Fruit fly (Drosophila melanogaster) whole organism, prepupa: ENCODE data around the gene Alg13.

Experiments
- Blimp-1 ChIP-seq: fragments of 200-800 bp; sonication (Bioruptor generic); optimal IDR thresholded peaks from 3 replicates; lab custom pipeline; 2017; ENCODE audit warnings: missing biosample characterization, missing genetic modification characterization, mild to moderate bottlenecking, moderate library complexity, missing genetic modification reagents
- CG10669 ChIP-seq: fragments of 200-800 bp; sonication (Bioruptor generic); optimal IDR thresholded peaks from 3 replicates; lab custom pipeline; 2018; ENCODE audit warnings: missing biosample characterization, mild to moderate bottlenecking, missing genetic modification characterization, moderate library complexity
- CG11294 ChIP-seq: fragments of 200-800 bp; sonication (Bioruptor generic); IDR thresholded peaks from 2 replicates; pipeline ENCODE4 v1.3.6; 2022; ENCODE audit warnings: missing biosample characterization, missing genetic modification characterization
- CG11762 ChIP-seq: fragments of 200-800 bp; sonication (Bioruptor generic); optimal IDR thresholded peaks from 3 replicates; lab custom pipeline; 2016; ENCODE audit warnings: missing biosample characterization, missing genetic modification characterization; ENCODE audit not compliant: insufficient read depth
- CG11902 ChIP-seq: fragments of 200-800 bp; sonication (Bioruptor generic); optimal IDR thresholded peaks from 3 replicates; lab custom pipeline; 2016; ENCODE audit warnings: missing biosample characterization, missing genetic modification characterization
- CG16779 ChIP-seq: fragments of 200-800 bp; sonication (Bioruptor generic); optimal IDR thresholded peaks from 3 replicates; lab custom pipeline; 2017; ENCODE audit warnings: missing biosample characterization, mild to moderate bottlenecking, missing genetic modification characterization
- CG3032 ChIP-seq: fragments of 200-800 bp; optimal IDR thresholded peaks from 2 replicates; lab custom pipeline; 2019; ENCODE audit warnings: missing biosample characterization, mild to moderate bottlenecking, missing genetic modification characterization, moderate library complexity
- CG34406 ChIP-seq: fragments of 200-800 bp; sonication (Bioruptor generic); optimal IDR thresholded peaks from 3 replicates; lab custom pipeline; 2016; ENCODE audit warnings: missing biosample characterization, missing genetic modification characterization
- CG3919 ChIP-seq: fragments of 200-800 bp; sonication (Bioruptor generic); optimal IDR thresholded peaks from 3 replicates; lab custom pipeline; 2016; ENCODE audit warnings: missing biosample characterization, missing genetic modification characterization
- CG4318 ChIP-seq: fragments of 200-800 bp; sonication (Bioruptor generic); optimal IDR thresholded peaks from 3 replicates; lab custom pipeline; 2017; ENCODE audit warnings: missing biosample characterization, mild to moderate bottlenecking, missing genetic modification characterization
- CG6163 ChIP-seq: fragments of 200-800 bp; sonication (Bioruptor generic); IDR thresholded peaks from 3 replicates; pipeline ENCODE4 v1.3.6; 2022; ENCODE audit warnings: missing biosample characterization, missing genetic modification characterization
- CG6276 ChIP-seq: fragments of 200-800 bp; sonication (Bioruptor generic); optimal IDR thresholded peaks from 2 replicates; lab custom pipeline; 2017; ENCODE audit warnings: missing biosample characterization, mild to moderate bottlenecking, missing genetic modification characterization
- CG6808 ChIP-seq: fragments of 200-800 bp; sonication (Bioruptor generic); optimal IDR thresholded peaks from 3 replicates; lab custom pipeline; 2017; ENCODE audit warnings: missing biosample characterization, missing genetic modification characterization, mild to moderate bottlenecking, moderate library complexity, missing genetic modification reagents
- CG6854 ChIP-seq: fragments of 200-800 bp; sonication (Bioruptor generic); optimal IDR thresholded peaks from 2 replicates; lab custom pipeline; 2017; ENCODE audit warnings: missing biosample characterization, mild to moderate bottlenecking, missing genetic modification characterization
- CG7368 ChIP-seq: fragments of 200-800 bp; sonication (Bioruptor generic); optimal IDR thresholded peaks from 3 replicates; lab custom pipeline; 2016; ENCODE audit warnings: missing biosample characterization, missing genetic modification characterization
- CG8319 ChIP-seq: fragments of 200-800 bp; sonication (Bioruptor generic); optimal IDR thresholded peaks from 3 replicates; lab custom pipeline; 2016; ENCODE audit warnings: missing biosample characterization, missing genetic modification characterization
- CG9139 ChIP-seq: fragments of 200-800 bp; sonication (Bioruptor generic); optimal IDR thresholded peaks from 3 replicates; lab custom pipeline; 2017; ENCODE audit warnings: missing biosample characterization, mild to moderate bottlenecking, missing genetic modification characterization
- Eip75B ChIP-seq: fragments of 200-800 bp; sonication (Bioruptor generic); optimal IDR thresholded peaks from 3 replicates; lab custom pipeline; 2016; ENCODE audit warnings: missing biosample characterization, missing genetic modification characterization
- Eip78C ChIP-seq: fragments of 200-800 bp; sonication (Bioruptor generic); peaks from one replicate; lab custom pipeline; 2016; ENCODE audit warnings: missing biosample characterization, missing genetic modification characterization
- Eip93F ChIP-seq: fragments of 200-800 bp; sonication (Bioruptor generic); optimal IDR thresholded peaks from 2 replicates; lab custom pipeline; 2016; ENCODE audit warnings: missing biosample characterization, mild to moderate bottlenecking, missing genetic modification characterization
- Ets21C ChIP-seq: fragments of 200-800 bp; sonication (Bioruptor generic); optimal IDR thresholded peaks from 3 replicates; lab custom pipeline; 2016; ENCODE audit warnings: missing biosample characterization, missing genetic modification characterization
- Ets96B ChIP-seq: fragments of 200-800 bp; optimal IDR thresholded peaks from 2 replicates; lab custom pipeline; 2019; ENCODE audit warnings: missing biosample characterization, mild to moderate bottlenecking, missing genetic modification characterization, moderate library complexity
- Gug ChIP-seq: fragments of 200-800 bp; sonication (Bioruptor generic); IDR thresholded peaks from 2 replicates; pipeline ENCODE4 v1.3.6; 2022; ENCODE audit warnings: missing biosample characterization, missing genetic modification characterization
- Hr39 ChIP-seq: fragments of 200-800 bp; sonication (Bioruptor generic); optimal IDR thresholded peaks from 2 replicates; lab custom pipeline; 2016; ENCODE audit warnings: missing biosample characterization, missing genetic modification characterization
- Hr4 ChIP-seq: fragments of 200-800 bp; sonication (Bioruptor generic); optimal IDR thresholded peaks from 3 replicates; lab custom pipeline; 2016; ENCODE audit warnings: missing biosample characterization, missing genetic modification characterization
- Met ChIP-seq: fragments of 200-800 bp; sonication (Bioruptor generic); optimal IDR thresholded peaks from 3 replicates; lab custom pipeline; 2016; ENCODE audit warnings: missing biosample characterization, missing genetic modification characterization
- OdsH ChIP-seq: fragments of 200-800 bp; sonication (Bioruptor generic); optimal IDR thresholded peaks from 3 replicates; lab custom pipeline; 2016; ENCODE audit warnings: missing biosample characterization, missing genetic modification characterization
- Smox ChIP-seq: fragments of 200-800 bp; sonication (Bioruptor generic); optimal IDR thresholded peaks from 3 replicates; lab custom pipeline; 2016; ENCODE audit warnings: missing biosample characterization, missing genetic modification characterization
- Sox102F ChIP-seq: fragments of 200-800 bp; sonication (Bioruptor generic); optimal IDR thresholded peaks from 2 replicates; lab custom pipeline; 2016; ENCODE audit warnings: missing biosample characterization, mild to moderate bottlenecking, missing genetic modification characterization
- Sox14 ChIP-seq: fragments of 200-800 bp; sonication (Bioruptor generic); optimal IDR thresholded peaks from 3 replicates; lab custom pipeline; 2016; ENCODE audit warnings: missing biosample characterization, missing genetic modification characterization
- Sox15 ChIP-seq: fragments of 200-800 bp; sonication (Bioruptor generic); optimal IDR thresholded peaks from 3 replicates; lab custom pipeline; 2016; ENCODE audit warnings: missing biosample characterization, missing genetic modification characterization
- achi ChIP-seq: fragments of 200-800 bp; sonication (Bioruptor generic); optimal IDR thresholded peaks from 3 replicates; lab custom pipeline; 2016; ENCODE audit warnings: missing biosample characterization, missing genetic modification characterization
- cyc ChIP-seq: fragments of 200-800 bp; sonication (Bioruptor generic); optimal IDR thresholded peaks from 3 replicates; lab custom pipeline; 2016; ENCODE audit warnings: missing biosample characterization, missing genetic modification characterization
- dac ChIP-seq: fragments of 200-800 bp; sonication (Bioruptor generic); optimal IDR thresholded peaks from 2 replicates; lab custom pipeline; 2017; ENCODE audit warnings: missing biosample characterization, mild to moderate bottlenecking, missing genetic modification characterization
- dsx ChIP-seq: fragments of 200-800 bp; optimal IDR thresholded peaks from 3 replicates; lab custom pipeline; 2019; ENCODE audit warnings: missing biosample characterization, mild to moderate bottlenecking, missing genetic modification characterization, moderate library complexity; ENCODE audit not compliant: poor library complexity, severe bottlenecking
- eg ChIP-seq: fragments of 200-800 bp; sonication (Bioruptor generic); IDR thresholded peaks from 3 replicates; pipeline ENCODE4 v1.3.6; 2022; ENCODE audit warnings: missing biosample characterization, missing genetic modification characterization
- fd85E ChIP-seq: fragments of 200-800 bp; sonication (Bioruptor generic); optimal IDR thresholded peaks from 3 replicates; lab custom pipeline; 2016; ENCODE audit warnings: missing biosample characterization, missing genetic modification characterization
- fkh ChIP-seq: fragments of 200-800 bp; sonication (Bioruptor generic); optimal IDR thresholded peaks from 3 replicates; lab custom pipeline; 2017; ENCODE audit warnings: missing biosample characterization, mild to moderate bottlenecking, missing genetic modification characterization, moderate library complexity
- lz ChIP-seq: fragments of 200-800 bp; sonication (Bioruptor generic); optimal IDR thresholded peaks from 3 replicates; lab custom pipeline; 2016; ENCODE audit warnings: missing biosample characterization, missing genetic modification characterization
- pdm3 ChIP-seq: fragments of 200-800 bp; sonication (Bioruptor generic); optimal IDR thresholded peaks from 3 replicates; lab custom pipeline; 2016; ENCODE audit warnings: missing biosample characterization, missing genetic modification characterization
- salr ChIP-seq, 2 experiments: fragments of 200-800 bp; sonication (Bioruptor generic); optimal IDR thresholded peaks; 3 replicates each; lab custom pipeline; 2016 to 2018; ENCODE audit warnings: missing biosample characterization in 2 of 2, missing genetic modification characterization in 2 of 2, mild to moderate bottlenecking in 1 of 2
- spab ChIP-seq: fragments of 200-800 bp; sonication (Bioruptor generic); optimal IDR thresholded peaks from 2 replicates; lab custom pipeline; 2017; ENCODE audit warnings: missing biosample characterization, mild to moderate bottlenecking, missing genetic modification characterization, missing genetic modification reagents
- svp ChIP-seq: fragments of 200-800 bp; sonication (Bioruptor generic); peaks from one replicate; lab custom pipeline; 2016; ENCODE audit warnings: missing biosample characterization, missing genetic modification characterization

Alg13 gene

dm6 chr3R:29091609-29092008, 46.8 kb downstream of the Alg13 start (continued):
- TF ChIP-seq Sox15 (GFP tag; lab: Kevin White, UChicago) (no peak), eg (GFP tag; lab: Robert Waterston, UW) (no peak), Met (GFP tag; lab: Kevin White, UChicago) (peak; percentile 45), Sox102F (GFP tag; lab: Kevin White, UChicago) (no peak), pdm3 (GFP tag; lab: Kevin White, UChicago) (peak; percentile 52), Eip75B (GFP tag; lab: Kevin White, UChicago) (peak; percentile 44), Blimp-1 (GFP tag; lab: Kevin White, UChicago) (no peak), CG8319 (GFP tag; lab: Kevin White, UChicago) (peak; percentile 17), CG7368 (peak; percentile 30), CG34406 (GFP tag; lab: Kevin White, UChicago) (peak; percentile 27), svp (GFP tag; lab: Kevin White, UChicago) (no peak), Gug (no peak), CG3919 (GFP tag; lab: Kevin White, UChicago) (peak; percentile 54), CG11902 (GFP tag; lab: Kevin White, UChicago) (no peak), spab (GFP tag; lab: Kevin White, UChicago) (peak; percentile 56), CG3032 (peak; percentile 63)

- no peak for TF ChIP-seq lz (GFP tag; lab: Kevin White, UChicago)
- TF ChIP-seq Hr4 = no peak
- no peak for TF ChIP-seq svp (GFP tag; lab: Kevin White, UChicago)
- no peak for TF ChIP-seq CG6854
- TF ChIP-seq CG10669 (GFP tag; lab: Kevin White, UChicago) = no peak
- peak; percentile 12 for TF ChIP-seq CG3919 (GFP tag; lab: Kevin White, UChicago)
- TF ChIP-seq achi (GFP tag; lab: Kevin White, UChicago) = peak; percentile 2
- TF ChIP-seq CG6163 = 0 out of 3 replicates have a peak, but pooled peaks have one; percentile 34
- no peak for TF ChIP-seq pdm3 (GFP tag; lab: Kevin White, UChicago)
- TF ChIP-seq CG8319 (GFP tag; lab: Kevin White, UChicago) = no peak
- TF ChIP-seq cyc (GFP tag; lab: Kevin White, UChicago) = no peak
- TF ChIP-seq Sox14 (GFP tag; lab: Kevin White, UChicago) = no peak
- no peak for TF ChIP-seq Eip78C (GFP tag; lab: Kevin White, UChicago)
- peak; percentile 26; the same call in 1 of the 3 replicates for TF ChIP-seq eg (GFP tag; lab: Robert Waterston, UW)
- TF ChIP-seq CG3032 = no peak
- no peak for TF ChIP-seq dsx (GFP tag; lab: Kevin White, UChicago)
- TF ChIP-seq OdsH (GFP tag; lab: Kevin White, UChicago) = no peak
- 0 out of 2 replicates have a peak, but pooled peaks have one; percentile 12 for TF ChIP-seq Gug
- no peak for TF ChIP-seq fkh (GFP tag; lab: Kevin White, UChicago)
- TF ChIP-seq salr (GFP tag; optimal IDR thresholded peaks at IDR 0.05; lab: Kevin White, UChicago) = no peak
- TF ChIP-seq dac = no peak
- no peak for TF ChIP-seq CG9139 (GFP tag; lab: Kevin White, UChicago)
- no peak for TF ChIP-seq Ets21C (GFP tag; lab: Kevin White, UChicago)
- no peak for TF ChIP-seq CG11762 (GFP tag; lab: Kevin White, UChicago)
- TF ChIP-seq CG6808 (GFP tag; lab: Kevin White, UChicago) = no peak
- TF ChIP-seq Sox15 (GFP tag; lab: Kevin White, UChicago) = no peak
- no peak for TF ChIP-seq CG16779 (tag; lab: Kevin White, UChicago)
- TF ChIP-seq fd85E (GFP tag; lab: Kevin White, UChicago) = no peak
- no peak for TF ChIP-seq CG34406 (GFP tag; lab: Kevin White, UChicago)
- no peak for TF ChIP-seq CG4318 (GFP tag; lab: Kevin White, UChicago)
- no peak for TF ChIP-seq Eip93F
- no peak for TF ChIP-seq Ets96B (tag; lab: Kevin White, UChicago)
- no peak for TF ChIP-seq CG11294 (GFP tag; lab: Robert Waterston, UW)
- TF ChIP-seq Hr39 (GFP tag; lab: Kevin White, UChicago) = no peak
- TF ChIP-seq CG6276 (GFP tag; lab: Kevin White, UChicago) = no peak
- TF ChIP-seq Smox (GFP tag; lab: Kevin White, UChicago) = no peak
- no peak for TF ChIP-seq CG7368
- TF ChIP-seq, all 60 proteins: peak for 5
These were observed 48.7 kb downstream of the Alg13 start for dm6 chr3R:29089662-29090007.
